Worm (Caenorhabditis elegans): ENCODE measurements around the gene adr-2.

Gene adr-2

ce11 chrIII:7212028-7212427 lies 20.7 kb downstream of the adr-2 start (continued):
- no peak for TF ChIP-seq sox-4 (tag; optimal IDR thresholded peaks at IDR 0.05)
- peak; percentile 49 for TF ChIP-seq elt-2 (tag; optimal IDR thresholded peaks at IDR 0.05)
- no peak for TF ChIP-seq ceh-8 (GFP tag; optimal IDR thresholded peaks at IDR 0.05)
- no peak for TF ChIP-seq skn-1 (tag; optimal IDR thresholded peaks at IDR 0.05)
- no peak for TF ChIP-seq C04F5.9 (tag; optimal IDR thresholded peaks at IDR 0.05)
- TF ChIP-seq fos-1 (tag; optimal IDR thresholded peaks at IDR 0.05): no peak
- no peak for TF ChIP-seq ztf-4 (tag; optimal IDR thresholded peaks at IDR 0.05)
- TF ChIP-seq unc-130 (tag; optimal IDR thresholded peaks at IDR 0.05): no peak
- TF ChIP-seq ceh-88 (GFP tag; IDR thresholded peaks at IDR 0.05): no peak
- TF ChIP-seq lin-14 (GFP tag; optimal IDR thresholded peaks at IDR 0.05): peak; percentile 46
- TF ChIP-seq unc-86 (tag; optimal IDR thresholded peaks at IDR 0.05): no peak
- TF ChIP-seq tlp-1 (tag; optimal IDR thresholded peaks at IDR 0.05): no peak
- peak in 1 of 2 experiments; percentile 14 for TF ChIP-seq lin-35 (GFP tag; optimal IDR thresholded peaks at IDR 0.05)
- TF ChIP-seq nhr-90 (tag; optimal IDR thresholded peaks at IDR 0.05; ENCODE audit: poor library complexity): no peak

- no peak for TF ChIP-seq zip-4 (GFP tag; optimal IDR thresholded peaks at IDR 0.05)
- peak; percentile 0 for TF ChIP-seq lin-14 (GFP tag; optimal IDR thresholded peaks at IDR 0.05)
Observed at ce11 chrIII:7210486-7210885, 22.2 kb downstream of the adr-2 start.

ce11 chrIII:7209721-7210120 lies 23.0 kb downstream of the adr-2 start, which contains the start of gene R151.2:
Gene R151.2, plus strand, starts transcription at chrIII:7209967.
- TF ChIP-seq ceh-82 (tag; optimal IDR thresholded peaks at IDR 0.05): no peak
- no peak for TF ChIP-seq lin-39 (tag; optimal IDR thresholded peaks at IDR 0.05)
- TF ChIP-seq lsy-2 (tag; optimal IDR thresholded peaks at IDR 0.05): peak in 1 of 2 experiments; percentile 50
- no peak for TF ChIP-seq Y116A8C.19 (tag; optimal IDR thresholded peaks at IDR 0.05; ENCODE audit: borderline replicate concordance)
- TF ChIP-seq elt-2 (tag; optimal IDR thresholded peaks at IDR 0.05): no peak
- TF ChIP-seq efl-1 (optimal IDR thresholded peaks at IDR 0.05): no peak
- TF ChIP-seq efl-1 (GFP tag; optimal IDR thresholded peaks at IDR 0.05 in 1 of 2): peak in 1 of 2 experiments; percentile 91
- no peak for TF ChIP-seq ceh-8 (GFP tag; optimal IDR thresholded peaks at IDR 0.05)

- peak; percentile 57 for TF ChIP-seq elt-2 (tag; optimal IDR thresholded peaks at IDR 0.05)
- no peak for TF ChIP-seq mab-9 (GFP tag; IDR thresholded peaks at IDR 0.05)
- no peak for TF ChIP-seq unc-30 (tag; optimal IDR thresholded peaks at IDR 0.05)
- TF ChIP-seq ces-1 (GFP tag; optimal IDR thresholded peaks at IDR 0.05): no peak
- no peak for TF ChIP-seq nhr-84 (tag; optimal IDR thresholded peaks at IDR 0.05)
- peak; percentile 90 for TF ChIP-seq nhr-47 (tag; optimal IDR thresholded peaks at IDR 0.05)
- peak; percentile 81 to 90 (median 86) for TF ChIP-seq ceh-82 (tag; optimal IDR thresholded peaks at IDR 0.05)
- peak; percentile 83 for TF ChIP-seq nhr-77 (tag; optimal IDR thresholded peaks at IDR 0.05)
- TF ChIP-seq zip-4 (GFP tag; optimal IDR thresholded peaks at IDR 0.05): peak; percentile 45
- TF ChIP-seq lin-13 (GFP tag; optimal IDR thresholded peaks at IDR 0.05): peak; percentile 83
- no peak for TF ChIP-seq nhr-76 (tag; optimal IDR thresholded peaks at IDR 0.05)
- TF ChIP-seq unc-86 (tag; optimal IDR thresholded peaks at IDR 0.05): peak; percentile 79
- TF ChIP-seq nhr-28 (tag; optimal IDR thresholded peaks at IDR 0.05): no peak
- peak; percentile 85 to 92 for TF ChIP-seq lin-35 (GFP tag; optimal IDR thresholded peaks at IDR 0.05)
- peak; percentile 55 for TF ChIP-seq ama-1 (optimal IDR thresholded peaks at IDR 0.05)
- no peak for TF ChIP-seq sup-37 (GFP tag; optimal IDR thresholded peaks at IDR 0.05)
- TF ChIP-seq hlh-17 (GFP tag; optimal IDR thresholded peaks at IDR 0.05; ENCODE audit: borderline replicate concordance): no peak
- TF ChIP-seq pax-3 (tag; optimal IDR thresholded peaks at IDR 0.05): peak; percentile 62
- no peak for TF ChIP-seq fkh-4 (tag; optimal IDR thresholded peaks at IDR 0.05; ENCODE audit: borderline replicate concordance)
- peak; percentile 81 to 86 (median 85) for TF ChIP-seq dpl-1 (GFP tag; optimal IDR thresholded peaks at IDR 0.05)
- TF ChIP-seq C04F5.9 (tag; optimal IDR thresholded peaks at IDR 0.05): peak; percentile 77
- no peak for TF ChIP-seq tlp-1 (tag; optimal IDR thresholded peaks at IDR 0.05)
- TF ChIP-seq mef-2 (tag; optimal IDR thresholded peaks at IDR 0.05): no peak
- TF ChIP-seq swsn-7 (tag; optimal IDR thresholded peaks at IDR 0.05): peak; percentile 85
- TF ChIP-seq lir-3 (tag; optimal IDR thresholded peaks at IDR 0.05; ENCODE audit: poor library complexity): peak; percentile 76
- TF ChIP-seq nhr-71 (tag; optimal IDR thresholded peaks at IDR 0.05): peak; percentile 93
- peak; percentile 77 for TF ChIP-seq fkh-10 (GFP tag; optimal IDR thresholded peaks at IDR 0.05)
- TF ChIP-seq mdl-1 (tag; optimal IDR thresholded peaks at IDR 0.05): peak in 1 of 2 experiments; percentile 77
- TF ChIP-seq ceh-88 (GFP tag; IDR thresholded peaks at IDR 0.05): peak; percentile 68
- TF ChIP-seq fos-1 (tag; optimal IDR thresholded peaks at IDR 0.05): peak; percentile 80
- TF ChIP-seq aly-2 (tag; optimal IDR thresholded peaks at IDR 0.05): peak; percentile 22
- TF ChIP-seq aha-1 (tag; optimal IDR thresholded peaks at IDR 0.05): no peak
- peak; percentile 85 for TF ChIP-seq fkh-8 (tag; optimal IDR thresholded peaks at IDR 0.05)
Observed at ce11 chrIII:7207903-7208497, 24.7 kb downstream of the adr-2 start, which contains the start of gene rpl-6. Gene rpl-6, plus strand, starts transcription at chrIII:7208447.
